Worm (Caenorhabditis elegans): ENCODE data around the gene daf-6.

DNA sequence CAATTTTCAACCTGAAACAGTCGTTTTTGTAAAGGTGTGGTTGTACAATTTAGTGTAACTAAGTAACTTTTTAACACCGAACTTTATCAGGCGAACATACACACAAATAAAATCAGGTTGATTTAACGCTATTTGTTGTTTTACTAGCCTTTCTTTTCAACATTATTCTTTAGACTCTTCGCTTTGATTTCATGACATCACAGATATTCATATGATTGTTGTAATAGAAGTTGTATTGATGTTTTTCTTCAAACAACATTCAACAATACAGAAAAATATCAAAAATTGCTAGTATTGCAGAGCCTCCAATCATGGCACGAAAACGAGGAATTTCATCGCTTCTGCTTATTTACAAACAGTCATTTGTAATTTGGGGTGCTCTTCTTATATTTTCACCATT, 6.6 kb downstream of the daf-6 start, which contains the start of gene nac-1:
- no peak for TF ChIP-seq B0261.1 (tag; optimal IDR thresholded peaks at IDR 0.05)
- TF ChIP-seq hlh-26 (GFP tag; conservative IDR thresholded peaks at IDR 0.05) = no peak
- TF ChIP-seq Y79H2A.3 (GFP tag; conservative IDR thresholded peaks at IDR 0.05) = no peak
- no peak for TF ChIP-seq egl-44 (GFP tag; IDR thresholded peaks at IDR 0.05)
- TF ChIP-seq unc-62 (GFP tag; optimal IDR thresholded peaks at IDR 0.05) = no peak
- TF ChIP-seq hsf-1 (GFP tag; IDR thresholded peaks at IDR 0.05) = no peak
- no peak for TF ChIP-seq ceh-27 (GFP tag; optimal IDR thresholded peaks at IDR 0.05)
- TF ChIP-seq F33H1.4 (GFP tag; IDR thresholded peaks at IDR 0.05) = no peak
- TF ChIP-seq lsy-27 (tag; optimal IDR thresholded peaks at IDR 0.05; ENCODE audit: borderline replicate concordance, insufficient read depth) = no peak
- TF ChIP-seq unc-130 (GFP tag; optimal IDR thresholded peaks at IDR 0.05) = no peak

Measured in whole organism, young adult.